Worm (Caenorhabditis elegans) whole organism, L2 larva: ENCODE measurements around the gene C50E3.9.

Experiments used
- R02D3.7 ChIP-seq: fragments of 150-350 bp; optimal IDR thresholded peaks from 2 replicates; lab custom pipeline; 2014; ENCODE audit warnings: missing biosample characterization, missing genetic modification characterization
- ZK546.5 ChIP-seq: sonication (generic microtip); optimal IDR thresholded peaks from 2 replicates; lab custom pipeline; 2017; ENCODE audit warnings: missing biosample characterization, missing genetic modification characterization
- aly-2 ChIP-seq: fragments of 150-350 bp; optimal IDR thresholded peaks from 2 replicates; lab custom pipeline; 2014; ENCODE audit warnings: missing biosample characterization, missing genetic modification characterization
- mdl-1 ChIP-seq, 2 experiments: fragments of 150-350 bp in 1 of 2; sonication (generic microtip) in 1 of 2; optimal IDR thresholded peaks; 2 replicates each; lab custom pipeline; 2017; ENCODE audit warnings: missing biosample characterization in 2 of 2, missing genetic modification characterization in 2 of 2
- nhr-237 ChIP-seq: fragments of 150-350 bp; optimal IDR thresholded peaks from 2 replicates; lab custom pipeline; 2014; ENCODE audit warnings: missing biosample characterization, missing genetic modification characterization
- skn-1 ChIP-seq: sonication (generic microtip); optimal IDR thresholded peaks from 2 replicates; lab custom pipeline; 2017; ENCODE audit warnings: missing biosample characterization, missing genetic modification characterization
- sma-3 ChIP-seq: sonication (generic microtip); optimal IDR thresholded peaks from 2 replicates; lab custom pipeline; 2016; ENCODE audit warnings: missing genetic modification reagents, missing genetic modification characterization, missing compliant biosample characterization
- unc-39 ChIP-seq: fragments of 150-350 bp; optimal IDR thresholded peaks from 2 replicates; lab custom pipeline; 2014; ENCODE audit warnings: missing biosample characterization, missing genetic modification characterization
- unc-62 ChIP-seq: fragments of 150-350 bp; optimal IDR thresholded peaks from 2 replicates; lab custom pipeline; 2014; ENCODE audit warnings: missing biosample characterization, missing genetic modification reagents, missing genetic modification characterization
- ztf-4 ChIP-seq: fragments of 150-350 bp; optimal IDR thresholded peaks from 2 replicates; lab custom pipeline; 2014; ENCODE audit warnings: missing biosample characterization, missing genetic modification characterization

DNA sequence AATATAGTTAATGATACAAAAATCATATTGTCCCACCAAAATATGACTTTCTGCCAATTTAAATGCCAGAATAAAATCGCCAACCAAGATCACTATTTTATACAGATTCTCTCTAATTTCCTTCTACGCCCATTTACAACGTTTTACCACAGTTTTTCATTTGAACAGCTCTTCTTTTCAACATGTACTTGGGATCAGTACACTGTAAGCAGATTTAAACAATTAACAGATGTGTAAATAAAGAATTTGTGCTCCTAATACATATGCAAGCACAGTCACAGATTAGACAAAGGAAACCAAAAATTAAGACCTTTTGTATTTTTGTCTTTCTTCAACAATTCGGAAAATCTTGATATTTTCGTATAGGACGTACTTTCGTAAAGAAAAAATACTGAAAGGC lies 43.4 kb upstream of the C50E3.9 start, which contains the start of gene F07C4.11:
- TF ChIP-seq ZK546.5 (no peak), nhr-237 (tag; lab: Kevin White, UChicago) (no peak), aly-2 (tag; lab: Kevin White, UChicago) (no peak), unc-62 (no peak), sma-3 (GFP tag; lab: Kevin White, UChicago) (no peak), mdl-1 (tag; optimal IDR thresholded peaks at IDR 0.05; lab: Kevin White, UChicago) (no peak), skn-1 (tag; lab: Kevin White, UChicago) (no peak), unc-39 (no peak), R02D3.7 (tag; lab: Kevin White, UChicago) (no peak), ztf-4 (tag; lab: Kevin White, UChicago) (no peak)
